Worm (Caenorhabditis elegans) whole organism, midembryonic: ENCODE measurements around the gene che-10.

Experiments used
- T22C8.4 ChIP-seq: fragments of 200-800 bp; sonication (Bioruptor generic); IDR thresholded peaks from 2 replicates; pipeline ENCODE4 v1.3.6; 2022; ENCODE audit warnings: missing genetic modification characterization, missing compliant biosample characterization
- flt-1 ChIP-seq: fragments of 200-800 bp; sonication (Bioruptor generic); IDR thresholded peaks from 2 replicates; pipeline ENCODE4 v1.3.6; 2022; ENCODE audit warnings: missing genetic modification characterization, missing compliant biosample characterization
- klf-2 ChIP-seq: fragments of 200-800 bp; sonication (Bioruptor generic); conservative IDR thresholded peaks from 2 replicates; pipeline ENCODE4 v1.3.6; 2022; ENCODE audit warnings: missing genetic modification reagents, missing genetic modification characterization, missing compliant biosample characterization

- no peak for TF ChIP-seq klf-2
- TF ChIP-seq T22C8.4 (GFP tag; lab: Robert Waterston, UW) = no peak
- no peak for TF ChIP-seq flt-1
These were observed 46.7 kb upstream of the che-10 start for ce11 chrII:4684852-4685251.
